Fruit fly (Drosophila melanogaster) whole organism, embryonic: ENCODE measurements around the gene tay.

Source experiments
- CG10147 ChIP-seq: fragments of 200-800 bp; sonication (Bioruptor generic); optimal IDR thresholded peaks from 2 replicates; lab custom pipeline; 2019; ENCODE audit warnings: missing biosample characterization, mild to moderate bottlenecking, missing genetic modification characterization, moderate library complexity
- CG1233 ChIP-seq: fragments of 200-800 bp; sonication (Bioruptor generic); optimal IDR thresholded peaks from 4 replicates; lab custom pipeline; 2018; ENCODE audit warnings: missing biosample characterization, mild to moderate bottlenecking, missing genetic modification characterization
- CG13287 ChIP-seq: fragments of 200-800 bp; sonication (Bioruptor generic); IDR thresholded peaks from 2 replicates; pipeline ENCODE4 v1.3.6; 2022; ENCODE audit warnings: missing biosample characterization, missing genetic modification characterization; ENCODE audit not compliant: partially characterized antibody
- CG13775 ChIP-seq: fragments of 200-800 bp; sonication (Bioruptor generic); optimal IDR thresholded peaks from 3 replicates; lab custom pipeline; 2017; ENCODE audit warnings: missing biosample characterization, mild to moderate bottlenecking, missing genetic modification characterization
- CG14710 ChIP-seq: fragments of 200-800 bp; sonication (Bioruptor generic); optimal IDR thresholded peaks from 3 replicates; lab custom pipeline; 2019; ENCODE audit warnings: missing biosample characterization, mild to moderate bottlenecking, missing genetic modification characterization, moderate library complexity
- CG15514 ChIP-seq: fragments of 200-800 bp; sonication (Bioruptor generic); optimal IDR thresholded peaks from 3 replicates; lab custom pipeline; 2017; ENCODE audit warnings: missing biosample characterization, missing genetic modification characterization, mild to moderate bottlenecking, moderate library complexity, missing genetic modification reagents
- CG15601 ChIP-seq: fragments of 200-800 bp; sonication (Bioruptor generic); optimal IDR thresholded peaks from 3 replicates; lab custom pipeline; 2019; ENCODE audit warnings: missing biosample characterization, mild to moderate bottlenecking, missing genetic modification characterization, moderate library complexity
- CG1647 ChIP-seq: fragments of 200-800 bp; sonication (Bioruptor generic); optimal IDR thresholded peaks from 3 replicates; lab custom pipeline; 2016; ENCODE audit warnings: missing biosample characterization, missing genetic modification characterization
- CG16813 ChIP-seq: fragments of 200-800 bp; sonication (Bioruptor generic); IDR thresholded peaks from 3 replicates; pipeline ENCODE4 v1.3.6; 2022; ENCODE audit warnings: missing biosample characterization, missing genetic modification characterization; ENCODE audit not compliant: partially characterized antibody
- CG17186 ChIP-seq: fragments of 200-800 bp; sonication (Bioruptor generic); optimal IDR thresholded peaks from 3 replicates; lab custom pipeline; 2017; ENCODE audit warnings: missing biosample characterization, missing genetic modification reagents, missing genetic modification characterization
- CG17802 ChIP-seq: fragments of 200-800 bp; sonication (Bioruptor generic); optimal IDR thresholded peaks from 2 replicates; lab custom pipeline; 2018; ENCODE audit warnings: missing biosample characterization, mild to moderate bottlenecking, missing genetic modification characterization, moderate library complexity
- CG17829 ChIP-seq: fragments of 200-800 bp; optimal IDR thresholded peaks from 2 replicates; lab custom pipeline; 2019; ENCODE audit warnings: missing biosample characterization, mild to moderate bottlenecking, missing genetic modification characterization, moderate library complexity
- CG2129 ChIP-seq: fragments of 200-800 bp; sonication (Bioruptor generic); IDR thresholded peaks from 2 replicates; pipeline ENCODE4 v1.3.6; 2022; ENCODE audit warnings: missing biosample characterization, missing genetic modification characterization; ENCODE audit not compliant: partially characterized antibody
- CG6791 ChIP-seq: fragments of 200-800 bp; sonication (Bioruptor generic); IDR thresholded peaks from 3 replicates; pipeline ENCODE4 v1.3.6; 2022; ENCODE audit warnings: missing biosample characterization, missing genetic modification characterization; ENCODE audit not compliant: partially characterized antibody
- CG8290 ChIP-seq, 3 experiments: fragments of 200-800 bp; sonication (Bioruptor generic); optimal IDR thresholded peaks; 2 replicates each; lab custom pipeline; 2016 to 2019; ENCODE audit warnings: missing biosample characterization in 3 of 3, missing genetic modification characterization in 3 of 3, mild to moderate bottlenecking in 2 of 3, moderate library complexity in 1 of 3
- CG9932 ChIP-seq: fragments of 200-800 bp; sonication (Bioruptor generic); IDR thresholded peaks from 2 replicates; pipeline ENCODE4 v1.3.6; 2022; ENCODE audit warnings: missing biosample characterization, missing genetic modification characterization
- CoRest ChIP-seq: fragments of 200-800 bp; sonication (Bioruptor generic); optimal IDR thresholded peaks from 3 replicates; lab custom pipeline; 2018; ENCODE audit warnings: missing biosample characterization, mild to moderate bottlenecking, missing genetic modification characterization, moderate library complexity
- Ets97D ChIP-seq: fragments of 200-800 bp; sonication (Bioruptor generic); optimal IDR thresholded peaks from 3 replicates; lab custom pipeline; 2016; ENCODE audit warnings: missing biosample characterization, missing genetic modification characterization
- HLHmδ ChIP-seq: fragments of 200-800 bp; sonication (Bioruptor generic); optimal IDR thresholded peaks from 2 replicates; lab custom pipeline; 2018; ENCODE audit warnings: missing biosample characterization, mild to moderate bottlenecking, missing genetic modification characterization, moderate library complexity
- HmgD ChIP-seq: fragments of 200-800 bp; sonication (Bioruptor generic); optimal IDR thresholded peaks from 3 replicates; lab custom pipeline; 2016; ENCODE audit warnings: missing biosample characterization, missing genetic modification characterization
- HmgZ ChIP-seq: fragments of 200-800 bp; sonication (Bioruptor generic); optimal IDR thresholded peaks from 2 replicates; lab custom pipeline; 2018; ENCODE audit warnings: missing biosample characterization, mild to moderate bottlenecking, missing genetic modification characterization
- Hmr ChIP-seq: fragments of 200-800 bp; sonication (Bioruptor generic); optimal IDR thresholded peaks from 3 replicates; lab custom pipeline; 2017; ENCODE audit warnings: mild to moderate bottlenecking, missing biosample characterization, missing genetic modification reagents, missing genetic modification characterization
- Jarid2 ChIP-seq: fragments of 200-800 bp; sonication (Bioruptor generic); optimal IDR thresholded peaks from 3 replicates; lab custom pipeline; 2017; ENCODE audit warnings: mild to moderate bottlenecking, missing biosample characterization, missing genetic modification reagents, missing genetic modification characterization
- MBD-R2 ChIP-seq: fragments of 200-800 bp; sonication (Bioruptor generic); IDR thresholded peaks from 2 replicates; pipeline ENCODE4 v1.3.6; 2022; ENCODE audit warnings: missing biosample characterization, missing genetic modification characterization
- NC2β ChIP-seq: fragments of 200-800 bp; sonication (Bioruptor generic); optimal IDR thresholded peaks from 2 replicates; lab custom pipeline; 2016; ENCODE audit warnings: missing biosample characterization, missing genetic modification characterization
- Opbp ChIP-seq: fragments of 200-800 bp; sonication (Bioruptor generic); IDR thresholded peaks from 3 replicates; pipeline ENCODE4 v1.3.6; 2022; ENCODE audit warnings: missing biosample characterization, missing genetic modification characterization; ENCODE audit not compliant: partially characterized antibody
- Pdp1 ChIP-seq, 2 experiments: fragments of 200-800 bp; sonication (Bioruptor generic); optimal IDR thresholded peaks; 3 replicates each; lab custom pipeline; 2016; ENCODE audit warnings: missing biosample characterization in 2 of 2, missing genetic modification characterization in 2 of 2, mild to moderate bottlenecking in 1 of 2, moderate library complexity in 1 of 2
- Poxn ChIP-seq: fragments of 200-800 bp; sonication (Bioruptor generic); IDR thresholded peaks from 2 replicates; pipeline ENCODE4 v1.3.6; 2022; ENCODE audit warnings: missing biosample characterization, missing genetic modification characterization
- Rfx ChIP-seq: fragments of 200-800 bp; sonication (Bioruptor generic); IDR thresholded peaks from 2 replicates; pipeline ENCODE4 v1.3.6; 2022; ENCODE audit warnings: missing biosample characterization, missing genetic modification characterization
- Scr ChIP-seq: fragments of 200-800 bp; sonication (Bioruptor generic); IDR thresholded peaks from 2 replicates; pipeline ENCODE4 v1.3.6; 2022; ENCODE audit warnings: missing biosample characterization, missing genetic modification characterization; ENCODE audit not compliant: partially characterized antibody
- amos ChIP-seq: fragments of 200-800 bp; sonication (Bioruptor generic); IDR thresholded peaks from 2 replicates; pipeline ENCODE4 v1.3.6; 2022; ENCODE audit warnings: missing biosample characterization, missing genetic modification characterization; ENCODE audit not compliant: partially characterized antibody
- bowl ChIP-seq: fragments of 200-800 bp; sonication (Bioruptor generic); IDR thresholded peaks from 2 replicates; pipeline ENCODE4 v1.3.6; 2022; ENCODE audit warnings: missing biosample characterization, missing genetic modification characterization
- caup ChIP-seq: fragments of 200-800 bp; sonication (Bioruptor generic); optimal IDR thresholded peaks from 3 replicates; lab custom pipeline; 2017; ENCODE audit warnings: missing biosample characterization, mild to moderate bottlenecking, missing genetic modification characterization, moderate library complexity; ENCODE audit not compliant: severe bottlenecking
- chinmo ChIP-seq: fragments of 200-800 bp; sonication (Bioruptor generic); IDR thresholded peaks from 4 replicates; pipeline ENCODE4 v1.3.6; 2022; ENCODE audit warnings: missing biosample characterization, missing genetic modification characterization; ENCODE audit not compliant: partially characterized antibody
- emc ChIP-seq: fragments of 200-800 bp; sonication (Bioruptor generic); optimal IDR thresholded peaks from 2 replicates; lab custom pipeline; 2016; ENCODE audit warnings: missing biosample characterization, missing genetic modification characterization
- fd96Cb ChIP-seq: fragments of 200-800 bp; sonication (Bioruptor generic); optimal IDR thresholded peaks from 2 replicates; lab custom pipeline; 2018; ENCODE audit warnings: missing biosample characterization, mild to moderate bottlenecking, missing genetic modification characterization, moderate library complexity
- gfzf ChIP-seq: fragments of 200-800 bp; sonication (Bioruptor generic); optimal IDR thresholded peaks from 2 replicates; lab custom pipeline; 2016; ENCODE audit warnings: missing biosample characterization, mild to moderate bottlenecking, missing genetic modification characterization, moderate library complexity
- klu ChIP-seq: fragments of 200-800 bp; sonication (Bioruptor generic); IDR thresholded peaks from 2 replicates; pipeline ENCODE4 v1.3.6; 2022; ENCODE audit warnings: missing biosample characterization, missing genetic modification characterization
- knrl ChIP-seq: fragments of 200-800 bp; sonication (Bioruptor generic); IDR thresholded peaks from 3 replicates; pipeline ENCODE4 v1.3.6; 2022; ENCODE audit warnings: missing biosample characterization, missing genetic modification characterization; ENCODE audit not compliant: partially characterized antibody
- lov ChIP-seq, 2 experiments: fragments of 200-800 bp in 1 of 2; fragments of >200 bp in 1 of 2; sonication (Bioruptor generic) in 1 of 2; IDR thresholded peaks in 1 of 2; optimal IDR thresholded peaks in 1 of 2; 2 replicates in 1 of 2; 3 replicates in 1 of 2; pipeline versions ENCODE4 v1.3.6 to Lab custom; 2017 to 2022; ENCODE audit warnings: missing biosample characterization in 1 of 2, missing genetic modification characterization in 1 of 2
- nerfin-1 ChIP-seq: fragments of 200-800 bp; sonication (Bioruptor generic); optimal IDR thresholded peaks from 3 replicates; lab custom pipeline; 2019; ENCODE audit warnings: missing biosample characterization, mild to moderate bottlenecking, missing genetic modification characterization, moderate library complexity
- phol ChIP-seq: fragments of 200-800 bp; sonication (Bioruptor generic); optimal IDR thresholded peaks from 3 replicates; lab custom pipeline; 2018; ENCODE audit warnings: missing biosample characterization, mild to moderate bottlenecking, missing genetic modification characterization, moderate library complexity
- row ChIP-seq: fragments of 200-800 bp; sonication (Bioruptor generic); IDR thresholded peaks from 3 replicates; pipeline ENCODE4 v1.3.6; 2022; ENCODE audit warnings: missing biosample characterization, missing genetic modification characterization
- sd ChIP-seq: fragments of 200-800 bp; sonication (Bioruptor generic); optimal IDR thresholded peaks from 3 replicates; lab custom pipeline; 2018; ENCODE audit warnings: missing biosample characterization, mild to moderate bottlenecking, missing genetic modification characterization, moderate library complexity
- sens ChIP-seq: fragments of 200-800 bp; sonication (Bioruptor generic); peaks from one replicate; lab custom pipeline; 2016; ENCODE audit warnings: missing biosample characterization, missing genetic modification characterization
- ssp ChIP-seq: fragments of 200-800 bp; sonication (Bioruptor generic); IDR thresholded peaks from 2 replicates; pipeline ENCODE4 v1.3.6; 2022; ENCODE audit warnings: missing biosample characterization, missing genetic modification characterization
- trem ChIP-seq: fragments of 200-800 bp; optimal IDR thresholded peaks from 3 replicates; lab custom pipeline; 2019; ENCODE audit warnings: missing biosample characterization, mild to moderate bottlenecking, missing genetic modification characterization, moderate library complexity

Gene tay

dm6 chrX:15869843-15870242 lies 17.3 kb downstream of the tay start, which contains the start of gene CG16952:
Gene CG16952 (plus strand): TSS chrX:15870183.
- no peak for TF ChIP-seq lov (optimal IDR thresholded peaks at IDR 0.05; lab: Kevin White, UChicago)
- no peak for TF ChIP-seq lov (GFP tag; IDR thresholded peaks at IDR 0.05; lab: Robert Waterston, UW)
- peak; percentile 84; the same call in 1 of the 2 replicates for TF ChIP-seq amos
- no peak for TF ChIP-seq emc (GFP tag; lab: Kevin White, UChicago)
- 0 out of 4 replicates have a peak, but pooled peaks have one; percentile 59 for TF ChIP-seq chinmo (GFP tag; lab: Robert Waterston, UW)
- peak; percentile 57 for TF ChIP-seq CG14710 (tag; lab: Kevin White, UChicago)
- peak; percentile 85; the same call in 2 of the 3 replicates for TF ChIP-seq knrl (GFP tag; lab: Robert Waterston, UW)
- TF ChIP-seq CG2129 (GFP tag; lab: Robert Waterston, UW) = peak; percentile 80
- TF ChIP-seq NC2β = peak; percentile 14
- peak; percentile 4 for TF ChIP-seq CG17829 (tag; lab: Kevin White, UChicago)
- peak; percentile 4 for TF ChIP-seq CG10147
- TF ChIP-seq fd96Cb (tag; lab: Kevin White, UChicago) = no peak
- peak; percentile 53 for TF ChIP-seq CoRest (tag; lab: Kevin White, UChicago)
- TF ChIP-seq nerfin-1 (tag; lab: Kevin White, UChicago) = peak; percentile 56
- TF ChIP-seq HmgD (GFP tag; lab: Kevin White, UChicago) = peak; percentile 0
- TF ChIP-seq CG6791 (GFP tag; lab: Robert Waterston, UW) = peak; percentile 84
- peak in 1 of 2 experiments; percentile 91 for TF ChIP-seq Pdp1 (GFP tag; optimal IDR thresholded peaks at IDR 0.05; lab: Kevin White, UChicago)
- peak; percentile 93 for TF ChIP-seq CG16813 (GFP tag; lab: Robert Waterston, UW)
- TF ChIP-seq CG9932 (GFP tag; lab: Robert Waterston, UW) = peak; percentile 40; the same call in 1 of the 2 replicates
- peak; percentile 49 for TF ChIP-seq CG8290 (GFP tag; optimal IDR thresholded peaks at IDR 0.05; lab: Kevin White, UChicago)
- no peak for TF ChIP-seq CG8290 (tag; optimal IDR thresholded peaks at IDR 0.05; lab: Kevin White, UChicago)
- peak; percentile 53 for TF ChIP-seq CG15514 (GFP tag; lab: Kevin White, UChicago)
- TF ChIP-seq Ets97D (GFP tag; lab: Kevin White, UChicago) = peak; percentile 51
- 0 out of 2 replicates have a peak, but pooled peaks have one; percentile 17 for TF ChIP-seq Rfx (GFP tag; lab: Robert Waterston, UW)
- no peak for TF ChIP-seq CG1647 (GFP tag; lab: Kevin White, UChicago)
- TF ChIP-seq CG1233 (GFP tag; lab: Kevin White, UChicago) = no peak
- peak; percentile 93 for TF ChIP-seq Scr (GFP tag; lab: Robert Waterston, UW)
- peak; percentile 91 for TF ChIP-seq CG13287 (GFP tag; lab: Robert Waterston, UW)
- TF ChIP-seq CG17802 (tag; lab: Kevin White, UChicago) = peak; percentile 31
- TF ChIP-seq sd (tag; lab: Kevin White, UChicago) = peak; percentile 2
- TF ChIP-seq MBD-R2 (GFP tag; lab: Robert Waterston, UW) = 0 out of 2 replicates have a peak, but pooled peaks have one; percentile 20
- TF ChIP-seq trem (tag; lab: Kevin White, UChicago) = peak; percentile 72
- no peak for TF ChIP-seq Poxn (GFP tag; lab: Robert Waterston, UW)
- TF ChIP-seq HmgZ = peak; percentile 48
- TF ChIP-seq CG17186 (GFP tag; lab: Kevin White, UChicago) = peak; percentile 31
- TF ChIP-seq caup (GFP tag; lab: Kevin White, UChicago) = no peak
- TF ChIP-seq sens (GFP tag; lab: Kevin White, UChicago) = peak; percentile 64
- TF ChIP-seq klu (GFP tag; lab: Robert Waterston, UW) = no peak
- no peak for TF ChIP-seq bowl (GFP tag; lab: Robert Waterston, UW)
- TF ChIP-seq Jarid2 (GFP tag; lab: Kevin White, UChicago) = no peak
- peak; percentile 91 for TF ChIP-seq ssp
- TF ChIP-seq gfzf (GFP tag; lab: Kevin White, UChicago) = peak; percentile 61
- peak; percentile 10 for TF ChIP-seq Hmr (GFP tag; lab: Kevin White, UChicago)
- TF ChIP-seq Opbp (GFP tag; lab: Robert Waterston, UW) = peak; percentile 79
- peak; percentile 16 for TF ChIP-seq CG15601 (tag; lab: Kevin White, UChicago)
- no peak for TF ChIP-seq HLHmδ
- peak; percentile 59; the same call in 2 of the 3 replicates for TF ChIP-seq row
- TF ChIP-seq phol (tag; lab: Kevin White, UChicago) = peak; percentile 51
- peak; percentile 11 for TF ChIP-seq CG13775 (GFP tag; lab: Kevin White, UChicago)
